Fruit fly (Drosophila melanogaster) Kc167 (cell line): ENCODE data around the gene Spn77Ba.

Experiments used
- insv ChIP-seq: fragments of >200 bp; optimal IDR thresholded peaks from 3 replicates; lab custom pipeline; 2018; ENCODE audit warnings: missing external identifiers
- psq ChIP-seq: fragments of >200 bp; optimal IDR thresholded peaks from 2 replicates; lab custom pipeline; 2017; ENCODE audit warnings: missing external identifiers

DNA sequence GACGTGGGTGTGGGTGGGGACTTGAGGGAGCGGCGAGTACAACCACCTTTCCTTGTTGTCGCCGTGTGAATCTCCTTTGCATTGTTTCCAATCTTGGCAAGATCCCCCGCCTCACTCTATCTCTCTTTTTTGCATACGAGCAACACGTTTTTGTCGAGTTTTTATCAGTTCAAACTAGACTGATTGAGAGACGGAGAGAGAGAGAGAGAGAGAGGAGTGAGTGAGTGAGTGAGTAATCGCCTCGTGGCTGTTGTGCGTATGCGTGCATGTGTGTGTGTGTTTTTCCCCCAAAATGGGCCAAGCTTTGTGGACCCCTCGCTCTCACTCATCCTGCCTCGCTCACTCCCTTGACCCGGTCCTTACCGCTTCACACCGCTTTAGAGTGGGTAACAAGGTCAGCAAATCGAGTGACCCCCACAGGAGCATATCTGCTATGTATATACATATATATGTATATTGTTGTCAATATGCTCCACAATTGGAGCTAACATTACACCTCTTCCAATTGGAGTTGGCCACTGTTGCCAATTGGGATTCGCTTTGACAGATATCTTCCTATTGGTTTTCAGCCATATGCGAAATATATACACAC lies 32.4 kb downstream of the Spn77Ba start:
- TF ChIP-seq psq (lab: Kevin White, UChicago), result no peak
- TF ChIP-seq insv, result no peak
